Worm (Caenorhabditis elegans): Measurements from ENCODE around the gene K02D10.1.

DNA sequence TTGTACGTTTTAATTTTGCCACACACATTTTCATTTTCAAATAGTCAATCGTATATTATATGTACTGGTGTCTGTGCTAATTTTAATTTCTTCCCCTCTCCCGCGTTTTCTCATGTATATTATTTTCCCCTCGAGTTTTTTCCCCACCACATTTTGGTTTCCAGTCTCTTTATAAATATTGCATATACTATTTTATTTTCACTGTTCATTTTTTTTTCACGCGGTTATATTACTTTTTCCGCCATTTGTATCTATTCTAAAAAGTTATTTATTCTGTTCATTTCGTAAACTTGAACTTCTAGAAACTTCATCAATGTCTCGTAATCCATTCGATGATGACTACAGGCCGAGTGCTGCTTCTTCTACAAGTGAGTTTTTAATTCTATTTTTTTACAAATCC is 6.6 kb downstream of the K02D10.1 start, which contains the start of gene snap-29:
- TF ChIP-seq lin-29 (GFP tag; IDR thresholded peaks at IDR 0.05) (no peak), Y5F2A.4 (GFP tag; optimal IDR thresholded peaks at IDR 0.05) (no peak), lin-38 (GFP tag; IDR thresholded peaks at IDR 0.05) (no peak), aly-2 (tag; optimal IDR thresholded peaks at IDR 0.05) (no peak), zag-1 (tag; optimal IDR thresholded peaks at IDR 0.05) (no peak), lin-39 (tag; optimal IDR thresholded peaks at IDR 0.05) (no peak), fos-1 (tag; optimal IDR thresholded peaks at IDR 0.05) (no peak), nhr-11 (tag; optimal IDR thresholded peaks at IDR 0.05) (no peak), ztf-7 (tag; optimal IDR thresholded peaks at IDR 0.05) (no peak)
